Worm (Caenorhabditis elegans) whole organism, late embryonic: ENCODE measurements around the gene srbc-23.

ENCODE experiments used
- C08G9.2 ChIP-seq: sonication (generic microtip); optimal IDR thresholded peaks from 2 replicates; lab custom pipeline; 2016; ENCODE audit warnings: mild to moderate bottlenecking, missing genetic modification characterization, moderate library complexity, missing compliant biosample characterization
- F13H6.1 ChIP-seq: sonication (generic microtip); optimal IDR thresholded peaks from 2 replicates; lab custom pipeline; 2016; ENCODE audit warnings: missing genetic modification characterization, missing compliant biosample characterization
- Y22D7AL.16 ChIP-seq: sonication (generic microtip); optimal IDR thresholded peaks from 2 replicates; lab custom pipeline; 2016; ENCODE audit warnings: missing genetic modification characterization, missing compliant biosample characterization
- ahr-1 ChIP-seq: sonication (generic microtip); optimal IDR thresholded peaks from 2 replicates; lab custom pipeline; 2016; ENCODE audit warnings: missing genetic modification characterization, missing compliant biosample characterization
- ama-1 ChIP-seq: fragments of 150-350 bp; optimal IDR thresholded peaks from 2 replicates; lab custom pipeline; 2014
- ceh-14 ChIP-seq: sonication (generic microtip); optimal IDR thresholded peaks from 2 replicates; lab custom pipeline; 2016; ENCODE audit warnings: missing genotype, missing genetic modification characterization, missing compliant biosample characterization
- ceh-30 ChIP-seq: fragments of 150-350 bp; optimal IDR thresholded peaks from 2 replicates; lab custom pipeline; 2014; ENCODE audit warnings: missing biosample characterization, missing genetic modification characterization
- ceh-34 ChIP-seq: sonication (generic microtip); optimal IDR thresholded peaks from 2 replicates; lab custom pipeline; 2016; ENCODE audit warnings: mild to moderate bottlenecking, missing genetic modification characterization, missing compliant biosample characterization
- ceh-45 ChIP-seq: fragments of 200-800 bp; sonication (Bioruptor generic); IDR thresholded peaks from 2 replicates; pipeline ENCODE4 v1.3.6; 2022; ENCODE audit warnings: missing genetic modification reagents, missing genetic modification characterization, missing compliant biosample characterization
- ceh-6 ChIP-seq: fragments of 200-800 bp; sonication (Bioruptor generic); optimal IDR thresholded peaks from 2 replicates; lab custom pipeline; 2018; ENCODE audit warnings: mild to moderate bottlenecking, missing genetic modification characterization, missing compliant biosample characterization
- che-1 ChIP-seq: sonication (generic microtip); optimal IDR thresholded peaks from 2 replicates; lab custom pipeline; 2016; ENCODE audit warnings: mild to moderate bottlenecking, missing genetic modification characterization, missing compliant biosample characterization
- dmd-4 ChIP-seq: sonication (generic microtip); optimal IDR thresholded peaks from 2 replicates; lab custom pipeline; 2016; ENCODE audit warnings: borderline replicate concordance, missing genetic modification characterization, missing compliant biosample characterization
- elt-2 ChIP-seq: sonication (generic microtip); optimal IDR thresholded peaks from 2 replicates; lab custom pipeline; 2016; ENCODE audit warnings: missing genetic modification reagents, missing genetic modification characterization, missing compliant biosample characterization
- elt-4 ChIP-seq: sonication (generic microtip); optimal IDR thresholded peaks from 2 replicates; lab custom pipeline; 2016; ENCODE audit warnings: missing genetic modification characterization, missing compliant biosample characterization
- ets-4 ChIP-seq: sonication (generic microtip); optimal IDR thresholded peaks from 2 replicates; lab custom pipeline; 2016; ENCODE audit warnings: missing genetic modification characterization, missing compliant biosample characterization
- eyg-1 ChIP-seq: sonication (generic microtip); optimal IDR thresholded peaks from 2 replicates; lab custom pipeline; 2016; ENCODE audit warnings: missing genotype, missing genetic modification characterization, missing compliant biosample characterization
- fkh-10 ChIP-seq: fragments of 150-350 bp; optimal IDR thresholded peaks from 2 replicates; lab custom pipeline; 2014; ENCODE audit warnings: missing biosample characterization, missing genetic modification reagents, missing genetic modification characterization
- fkh-6 ChIP-seq: sonication (generic microtip); optimal IDR thresholded peaks from 2 replicates; lab custom pipeline; 2016; ENCODE audit warnings: missing genetic modification characterization, missing compliant biosample characterization
- gmeb-2 ChIP-seq: sonication (generic microtip); optimal IDR thresholded peaks from 2 replicates; lab custom pipeline; 2016; ENCODE audit warnings: missing genetic modification characterization, inconsistent platforms, missing compliant biosample characterization
- hlh-13 ChIP-seq: fragments of 200-800 bp; sonication (Bioruptor generic); optimal IDR thresholded peaks from 2 replicates; lab custom pipeline; 2018; ENCODE audit warnings: mild to moderate bottlenecking, missing genetic modification characterization, missing compliant biosample characterization
- hlh-15 ChIP-seq: sonication (generic microtip); optimal IDR thresholded peaks from 2 replicates; lab custom pipeline; 2016; ENCODE audit warnings: missing genetic modification characterization, missing compliant biosample characterization
- hlh-6 ChIP-seq: sonication (generic microtip); optimal IDR thresholded peaks from 2 replicates; lab custom pipeline; 2016; ENCODE audit warnings: missing genotype, missing genetic modification characterization, missing compliant biosample characterization
- hlh-8 ChIP-seq: sonication (generic microtip); optimal IDR thresholded peaks from 2 replicates; lab custom pipeline; 2016; ENCODE audit warnings: missing genotype, missing genetic modification characterization, missing compliant biosample characterization
- lim-6 ChIP-seq: sonication (generic microtip); optimal IDR thresholded peaks from 2 replicates; lab custom pipeline; 2016; ENCODE audit warnings: missing genetic modification characterization, missing compliant biosample characterization
- mec-3 ChIP-seq: sonication (generic microtip); optimal IDR thresholded peaks from 2 replicates; lab custom pipeline; 2016; ENCODE audit warnings: borderline replicate concordance, missing genetic modification characterization, missing compliant biosample characterization
- nhr-11 ChIP-seq: fragments of 150-350 bp; optimal IDR thresholded peaks from 2 replicates; lab custom pipeline; 2014; ENCODE audit warnings: missing biosample characterization, missing genetic modification characterization
- npax-4 ChIP-seq: sonication (generic microtip); optimal IDR thresholded peaks from 2 replicates; lab custom pipeline; 2016; ENCODE audit warnings: missing genetic modification characterization, missing compliant biosample characterization
- odd-2 ChIP-seq: sonication (generic microtip); optimal IDR thresholded peaks from 2 replicates; lab custom pipeline; 2017; ENCODE audit warnings: antibody characterized with exemption, mild to moderate bottlenecking, missing genetic modification characterization, missing compliant biosample characterization
- pag-3 ChIP-seq: sonication (generic microtip); optimal IDR thresholded peaks from 2 replicates; lab custom pipeline; 2016; ENCODE audit warnings: missing compliant biosample characterization, missing genetic modification characterization, borderline replicate concordance
- pat-9 ChIP-seq: fragments of 200-800 bp; sonication (Bioruptor generic); optimal IDR thresholded peaks from 2 replicates; lab custom pipeline; 2018; ENCODE audit warnings: mild to moderate bottlenecking, missing genetic modification characterization, moderate library complexity, missing compliant biosample characterization
- pha-2 ChIP-seq: sonication (generic microtip); optimal IDR thresholded peaks from 2 replicates; lab custom pipeline; 2017; ENCODE audit warnings: mild to moderate bottlenecking, missing genetic modification characterization, missing compliant biosample characterization
- pha-4 ChIP-seq: fragments of 150-350 bp; optimal IDR thresholded peaks from 2 replicates; lab custom pipeline; 2018; ENCODE audit warnings: missing biosample characterization, missing genetic modification reagents, missing genetic modification characterization
- pqm-1 ChIP-seq: sonication (generic microtip); optimal IDR thresholded peaks from 2 replicates; lab custom pipeline; 2016; ENCODE audit warnings: missing genetic modification characterization, missing compliant biosample characterization
- pros-1 ChIP-seq: fragments of 150-350 bp; optimal IDR thresholded peaks from 2 replicates; lab custom pipeline; 2014; ENCODE audit warnings: missing biosample characterization, missing genetic modification reagents, missing genetic modification characterization
- ref-2 ChIP-seq: sonication (generic microtip); optimal IDR thresholded peaks from 2 replicates; lab custom pipeline; 2016; ENCODE audit warnings: missing genetic modification characterization, missing compliant biosample characterization
- tbx-2 ChIP-seq: sonication (generic microtip); optimal IDR thresholded peaks from 2 replicates; lab custom pipeline; 2016; ENCODE audit warnings: missing genetic modification characterization, missing compliant biosample characterization
- tbx-7 ChIP-seq: sonication (generic microtip); optimal IDR thresholded peaks from 2 replicates; lab custom pipeline; 2016; ENCODE audit warnings: missing genotype, missing genetic modification characterization, missing compliant biosample characterization
- ttx-3 ChIP-seq: sonication (generic microtip); optimal IDR thresholded peaks from 2 replicates; lab custom pipeline; 2016; ENCODE audit warnings: missing genetic modification reagents, missing genetic modification characterization, missing compliant biosample characterization
- unc-3 ChIP-seq, 2 experiments: fragments of 200-800 bp in 1 of 2; sonication (Bioruptor generic) in 1 of 2; sonication (generic microtip) in 1 of 2; conservative IDR thresholded peaks in 1 of 2; optimal IDR thresholded peaks in 1 of 2; 2 replicates each; pipeline versions ENCODE4 v1.3.6 to Lab custom; 2016 to 2022; ENCODE audit warnings: missing compliant biosample characterization in 2 of 2, missing genetic modification characterization in 2 of 2, missing genetic modification reagents in 1 of 2
- unc-55 ChIP-seq: sonication (generic microtip); optimal IDR thresholded peaks from 2 replicates; lab custom pipeline; 2017; ENCODE audit warnings: missing biosample characterization, missing genetic modification reagents, missing genetic modification characterization
- ztf-16 ChIP-seq: sonication (generic microtip); optimal IDR thresholded peaks from 2 replicates; lab custom pipeline; 2017; ENCODE audit warnings: missing genetic modification characterization, missing compliant biosample characterization

srbc-23 gene

DNA sequence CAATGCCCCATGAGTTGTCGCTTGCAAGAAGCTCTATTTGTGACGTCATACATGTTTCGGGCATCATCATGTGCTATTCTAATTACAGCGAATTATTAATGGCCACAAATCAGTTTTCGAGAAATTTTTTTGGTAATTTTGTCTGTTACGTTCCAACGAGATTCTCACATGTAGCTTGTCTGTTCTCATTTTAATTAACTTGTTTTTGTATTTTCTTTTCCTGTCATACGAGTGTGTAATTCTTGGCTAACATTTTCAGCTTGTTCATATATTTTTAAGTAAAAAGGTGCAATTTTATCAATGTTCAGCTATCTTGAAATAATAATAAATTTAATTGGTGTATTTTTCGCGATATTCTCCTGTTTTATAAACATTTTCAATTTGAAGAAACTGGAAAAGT, 1.9 kb downstream of the srbc-23 start, which contains the start of gene srbc-21:
Gene srbc-21 (plus strand): TSS at position 301 of the 400 bp plus-strand sequence.
- TF ChIP-seq lim-6 (tag; lab: Kevin White, UChicago): no peak
- TF ChIP-seq pqm-1 (tag; lab: Kevin White, UChicago): no peak
- no peak for TF ChIP-seq ceh-45 (GFP tag; lab: Robert Waterston, UW)

DNA sequence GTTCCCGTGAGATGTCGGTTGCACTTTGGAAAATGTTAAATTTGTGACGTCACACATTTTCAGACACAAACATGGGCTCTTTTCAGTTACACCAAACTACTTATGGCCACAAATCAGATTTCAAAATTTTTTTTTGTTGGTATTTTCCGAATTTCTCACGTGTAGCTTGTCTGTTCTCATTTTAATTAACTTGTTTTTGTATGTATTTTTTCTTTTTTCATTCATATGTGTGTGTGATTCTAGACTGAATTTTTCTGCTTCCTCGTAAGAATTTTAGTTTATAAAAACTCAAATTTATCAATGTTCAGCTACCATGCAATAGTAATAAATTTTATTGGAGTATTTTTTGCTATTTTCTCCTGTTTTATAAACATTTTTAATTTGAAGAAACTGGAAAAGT, 3.5 kb downstream of the srbc-23 start, which contains the start of gene srbc-22:
Gene srbc-22 (plus strand): TSS at position 301 of the 400 bp plus-strand sequence.
- TF ChIP-seq hlh-13 (GFP tag; lab: Kevin White, UChicago) (no peak), dmd-4 (tag; lab: Kevin White, UChicago) (no peak), unc-3 (GFP tag; conservative IDR thresholded peaks at IDR 0.05; lab: Robert Waterston, UW) (no peak), unc-3 (tag; optimal IDR thresholded peaks at IDR 0.05; lab: Kevin White, UChicago) (no peak), fkh-10 (GFP tag; lab: Kevin White, UChicago) (no peak), ceh-30 (tag; lab: Kevin White, UChicago) (no peak), pag-3 (tag; lab: Kevin White, UChicago) (no peak), fkh-6 (no peak), hlh-8 (tag; lab: Kevin White, UChicago) (no peak), ets-4 (tag; lab: Kevin White, UChicago) (no peak), tbx-2 (no peak), che-1 (no peak), elt-2 (tag; lab: Kevin White, UChicago) (no peak), ref-2 (tag; lab: Kevin White, UChicago) (no peak), lim-6 (tag; lab: Kevin White, UChicago) (no peak), ama-1 (lab: Kevin White, UChicago) (no peak), tbx-7 (no peak), npax-4 (tag; lab: Kevin White, UChicago) (no peak), ceh-14 (tag; lab: Kevin White, UChicago) (no peak), C08G9.2 (no peak)

DNA sequence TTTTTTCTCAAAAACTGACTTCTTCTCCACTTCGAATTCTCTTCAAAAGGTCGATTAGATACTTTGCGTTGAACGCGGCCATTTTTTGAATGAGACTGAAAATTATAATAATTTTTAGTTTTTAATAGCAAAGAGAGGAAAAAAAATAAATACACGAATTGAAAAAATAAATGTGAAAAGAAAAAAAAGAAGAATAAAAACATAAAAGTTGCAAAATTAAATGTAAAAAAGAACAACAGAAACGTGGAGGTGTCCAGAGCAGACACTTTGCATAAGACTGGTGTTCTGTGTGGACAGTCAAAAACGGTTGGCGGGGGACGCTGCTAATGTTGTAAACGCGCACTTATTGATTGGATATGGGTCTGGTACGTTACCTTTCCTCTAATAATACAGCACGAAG, 6.0 kb downstream of the srbc-23 start, which contains the start of gene C45H4.14:
Gene C45H4.14 (minus strand): TSS at position 101 of the 400 bp plus-strand sequence.
- TF ChIP-seq unc-55 (GFP tag; lab: Kevin White, UChicago): no peak
- TF ChIP-seq nhr-11 (tag; lab: Kevin White, UChicago): no peak
- no peak for TF ChIP-seq hlh-15 (tag; lab: Kevin White, UChicago)
- no peak for TF ChIP-seq ref-2 (tag; lab: Kevin White, UChicago)
- no peak for TF ChIP-seq odd-2 (tag; lab: Kevin White, UChicago)
- no peak for TF ChIP-seq elt-4 (tag; lab: Kevin White, UChicago)
- TF ChIP-seq ahr-1: no peak
- no peak for TF ChIP-seq pqm-1 (tag; lab: Kevin White, UChicago)
- no peak for TF ChIP-seq mec-3 (tag; lab: Kevin White, UChicago)
- no peak for TF ChIP-seq pros-1 (tag; lab: Kevin White, UChicago)
- TF ChIP-seq, all 69 proteins: peak for 0

DNA sequence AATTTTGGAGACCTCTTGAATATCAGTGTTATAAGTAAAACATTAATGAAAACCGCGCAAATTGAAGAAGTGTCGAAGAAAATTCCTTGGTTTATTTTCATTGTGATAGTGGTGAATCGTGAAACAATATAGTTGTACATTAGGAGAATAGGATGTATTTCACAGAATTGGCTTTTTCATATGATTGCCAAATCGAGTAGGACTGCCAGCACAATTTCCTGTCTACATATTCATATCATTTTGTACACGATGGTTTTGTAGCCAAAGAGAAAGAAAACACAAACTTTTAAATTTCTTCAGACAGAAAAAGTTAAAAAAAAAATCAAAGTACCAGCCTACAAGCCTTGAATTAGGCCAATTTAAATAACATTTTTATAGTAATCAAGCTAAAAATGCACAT, 10.4 kb downstream of the srbc-23 start, which contains the start of gene str-255:
Gene str-255 (minus strand): TSS at position 101 of the 400 bp plus-strand sequence.
- TF ChIP-seq hlh-6 (tag; lab: Kevin White, UChicago) (no peak), odd-2 (tag; lab: Kevin White, UChicago) (no peak), gmeb-2 (tag; lab: Kevin White, UChicago) (no peak), pha-2 (tag; lab: Kevin White, UChicago) (no peak), ceh-34 (tag; lab: Kevin White, UChicago) (no peak), ceh-6 (GFP tag; lab: Kevin White, UChicago) (no peak), eyg-1 (tag; lab: Kevin White, UChicago) (no peak), elt-2 (tag; lab: Kevin White, UChicago) (no peak), ztf-16 (tag; lab: Kevin White, UChicago) (no peak), F13H6.1 (no peak), pha-4 (tag; lab: Kevin White, UChicago) (no peak), pat-9 (no peak), Y22D7AL.16 (tag; lab: Kevin White, UChicago) (no peak), C08G9.2 (no peak), elt-4 (tag; lab: Kevin White, UChicago) (no peak), ttx-3 (tag; lab: Kevin White, UChicago) (no peak)
